Worm (Caenorhabditis elegans): ENCODE measurements around the gene C49C8.2.

DNA sequence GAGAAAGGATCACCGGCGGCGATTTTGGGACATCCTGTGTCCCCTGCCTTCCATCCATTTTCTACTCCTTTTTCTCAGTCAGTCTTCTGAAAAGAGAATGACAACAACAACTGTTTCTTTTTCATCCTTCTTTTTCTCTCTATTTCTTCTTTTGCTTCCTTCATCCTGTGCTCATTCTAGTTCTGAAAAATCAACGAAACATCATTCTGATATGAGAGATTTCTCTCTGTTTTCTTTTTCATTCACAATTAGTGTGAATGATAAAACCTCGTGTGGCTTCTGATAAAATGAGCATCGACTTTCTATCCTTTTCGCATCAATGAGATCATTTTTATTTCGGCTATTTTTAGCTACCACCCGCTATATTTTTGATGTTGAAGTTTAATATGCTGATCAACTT is 45.7 kb upstream of the C49C8.2 start:
- TF ChIP-seq W03F9.2 (tag; optimal IDR thresholded peaks at IDR 0.05), result no peak
- TF ChIP-seq him-1 (tag; optimal IDR thresholded peaks at IDR 0.05), result no peak
- TF ChIP-seq dao-5 (tag; optimal IDR thresholded peaks at IDR 0.05), result no peak
